Worm (Caenorhabditis elegans) whole organism, early embryonic: Measurements from ENCODE around the gene grsp-3.

Experiments used
- aly-1 ChIP-seq: sonication (generic microtip); optimal IDR thresholded peaks from 2 replicates; lab custom pipeline; 2016; ENCODE audit warnings: missing genetic modification characterization, missing compliant biosample characterization
- ama-1 ChIP-seq: fragments of 150-350 bp; optimal IDR thresholded peaks from 2 replicates; lab custom pipeline; 2014
- ceh-36 ChIP-seq: sonication (generic microtip); optimal IDR thresholded peaks from 2 replicates; lab custom pipeline; 2016; ENCODE audit warnings: missing genetic modification characterization, inconsistent platforms, missing compliant biosample characterization
- flt-1 ChIP-seq: fragments of 200-800 bp; sonication (Bioruptor generic); IDR thresholded peaks from 2 replicates; pipeline ENCODE4 v1.3.6; 2022; ENCODE audit warnings: missing genetic modification characterization, missing compliant biosample characterization
- hmbx-1 ChIP-seq: sonication (generic microtip); optimal IDR thresholded peaks from 2 replicates; lab custom pipeline; 2016; ENCODE audit warnings: mild to moderate bottlenecking, missing genetic modification characterization, missing compliant biosample characterization
- pes-1 ChIP-seq: fragments of 200-800 bp; sonication (Bioruptor generic); IDR thresholded peaks from 2 replicates; pipeline ENCODE4 v1.3.6; 2022; ENCODE audit warnings: missing genetic modification reagents, missing genetic modification characterization, missing compliant biosample characterization
- sea-1 ChIP-seq: fragments of 200-800 bp; sonication (Bioruptor generic); conservative IDR thresholded peaks from 2 replicates; pipeline ENCODE4 v1.3.6; 2022; ENCODE audit warnings: missing genetic modification characterization, missing compliant biosample characterization
- tbx-37 ChIP-seq: fragments of 200-800 bp; sonication (Bioruptor generic); conservative IDR thresholded peaks from 2 replicates; pipeline ENCODE4 v1.3.6; 2022; ENCODE audit warnings: missing genetic modification reagents, missing genetic modification characterization, missing compliant biosample characterization
- tra-4 ChIP-seq: sonication (generic microtip); optimal IDR thresholded peaks from 2 replicates; lab custom pipeline; 2017; ENCODE audit warnings: missing genetic modification characterization, missing compliant biosample characterization

DNA sequence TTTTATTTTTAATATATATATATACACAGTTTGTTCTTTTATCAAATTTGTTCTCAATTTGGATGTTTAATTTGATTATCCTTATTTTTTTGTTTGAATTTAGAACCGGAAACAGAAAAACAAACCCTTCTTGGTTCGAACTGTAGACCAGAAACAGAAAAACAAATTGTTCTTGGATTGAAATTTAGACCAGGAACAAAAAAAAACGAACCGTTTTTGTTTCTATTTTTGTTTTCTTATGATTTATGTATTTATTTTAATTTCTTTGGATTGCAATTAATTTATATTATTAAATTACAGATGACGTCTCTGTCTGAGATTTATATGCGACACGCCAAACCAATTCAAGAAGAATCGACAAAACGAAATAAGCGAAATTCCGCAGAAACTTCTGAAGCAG, 43.6 kb upstream of the grsp-3 start, which contains the start of gene C42D4.19:
- TF ChIP-seq tbx-37 (GFP tag; lab: Robert Waterston, UW) = no peak
- no peak for TF ChIP-seq ama-1 (lab: Kevin White, UChicago)
- no peak for TF ChIP-seq hmbx-1 (tag; lab: Kevin White, UChicago)
- TF ChIP-seq sea-1 (GFP tag; lab: Robert Waterston, UW) = no peak
- no peak for TF ChIP-seq aly-1
- no peak for TF ChIP-seq pes-1 (GFP tag; lab: Robert Waterston, UW)
- TF ChIP-seq flt-1 (GFP tag; lab: Robert Waterston, UW) = no peak
- no peak for TF ChIP-seq ceh-36 (tag; lab: Kevin White, UChicago)
- TF ChIP-seq tra-4 = no peak
